Fruit fly (Drosophila melanogaster) whole organism, pupa: Measurements from ENCODE around the gene NijC.

Source experiments
- CG12605 ChIP-seq: fragments of 200-800 bp; sonication (Bioruptor generic); IDR thresholded peaks from 2 replicates; pipeline ENCODE4 v1.3.6; 2022; ENCODE audit warnings: missing biosample characterization, missing genetic modification characterization
- Snoo ChIP-seq: fragments of 200-800 bp; sonication (Bioruptor generic); optimal IDR thresholded peaks from 3 replicates; lab custom pipeline; 2017; ENCODE audit warnings: missing biosample characterization, mild to moderate bottlenecking, missing genetic modification characterization, inconsistent platforms

- TF ChIP-seq Snoo (tag; lab: Kevin White, UChicago) (no peak), CG12605 (GFP tag; lab: Robert Waterston, UW) (no peak)
Observed at dm6 chr3R:12662531-12662930, 32.4 kb upstream of the NijC start, which contains the start of gene CG14395.
